Worm (Caenorhabditis elegans): ENCODE measurements around the gene nex-2.

The nex-2 gene

DNA sequence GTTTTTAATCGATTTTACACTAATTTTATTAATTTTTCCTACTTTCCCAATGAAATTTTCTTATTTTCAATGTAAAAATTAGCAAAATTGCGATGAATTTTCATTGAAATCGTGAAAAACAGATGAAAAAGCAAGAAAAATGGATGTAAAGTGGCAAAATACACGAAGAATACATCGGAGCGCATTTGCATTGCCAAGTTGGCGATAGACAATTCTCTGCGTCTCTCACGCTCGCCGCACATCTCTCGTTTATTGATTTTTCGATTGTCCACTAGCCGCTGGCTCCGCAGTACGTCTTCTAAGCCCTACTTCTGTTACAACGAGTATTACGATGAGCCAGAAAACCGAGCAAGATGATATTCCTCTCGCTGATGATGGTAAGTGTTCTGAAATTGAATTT is 11.5 kb downstream of the nex-2 start, which contains the start of gene unc-69 (continued):
- TF ChIP-seq hlh-26 (GFP tag; conservative IDR thresholded peaks at IDR 0.05) (no peak), hmg-20 (GFP tag; IDR thresholded peaks at IDR 0.05) (no peak), T07F8.4 (tag; optimal IDR thresholded peaks at IDR 0.05) (no peak), nhr-179 (tag; optimal IDR thresholded peaks at IDR 0.05) (no peak), unc-130 (GFP tag; optimal IDR thresholded peaks at IDR 0.05) (no peak), ztf-6 (GFP tag; IDR thresholded peaks at IDR 0.05) (no peak), tbx-9 (tag; optimal IDR thresholded peaks at IDR 0.05; ENCODE audit: borderline replicate concordance) (no peak), let-607 (tag; optimal IDR thresholded peaks at IDR 0.05) (peak; percentile 12 to 48), ceh-58 (GFP tag; IDR thresholded peaks at IDR 0.05) (no peak), F55B11.4 (tag; optimal IDR thresholded peaks at IDR 0.05; ENCODE audit: borderline replicate concordance, insufficient read depth) (no peak), hrde-1 (tag; optimal IDR thresholded peaks at IDR 0.05; ENCODE audit: borderline replicate concordance) (no peak), tlf-1 (GFP tag; optimal IDR thresholded peaks at IDR 0.05) (no peak), sdz-38 (tag; optimal IDR thresholded peaks at IDR 0.05) (no peak), madf-3 (GFP tag; IDR thresholded peaks at IDR 0.05) (no peak), sea-2 (GFP tag; IDR thresholded peaks at IDR 0.05) (no peak), snpc-4 (GFP tag; optimal IDR thresholded peaks at IDR 0.05) (no peak), snpc-4 (tag; optimal IDR thresholded peaks at IDR 0.05) (peak in 3 of 4 experiments; percentile 6 to 28 (median 7)), C17E4.6 (GFP tag; IDR thresholded peaks at IDR 0.05) (no peak), lin-54 (GFP tag; optimal IDR thresholded peaks at IDR 0.05) (peak; percentile 28), xnd-1 (tag; optimal IDR thresholded peaks at IDR 0.05) (no peak), nhr-80 (tag; optimal IDR thresholded peaks at IDR 0.05) (no peak), F57C9.4 (tag; optimal IDR thresholded peaks at IDR 0.05) (no peak), nfyb-1 (GFP tag; IDR thresholded peaks at IDR 0.05) (no peak), ztf-22 (GFP tag; optimal IDR thresholded peaks at IDR 0.05) (no peak), madf-10 (tag; optimal IDR thresholded peaks at IDR 0.05) (no peak)

DNA sequence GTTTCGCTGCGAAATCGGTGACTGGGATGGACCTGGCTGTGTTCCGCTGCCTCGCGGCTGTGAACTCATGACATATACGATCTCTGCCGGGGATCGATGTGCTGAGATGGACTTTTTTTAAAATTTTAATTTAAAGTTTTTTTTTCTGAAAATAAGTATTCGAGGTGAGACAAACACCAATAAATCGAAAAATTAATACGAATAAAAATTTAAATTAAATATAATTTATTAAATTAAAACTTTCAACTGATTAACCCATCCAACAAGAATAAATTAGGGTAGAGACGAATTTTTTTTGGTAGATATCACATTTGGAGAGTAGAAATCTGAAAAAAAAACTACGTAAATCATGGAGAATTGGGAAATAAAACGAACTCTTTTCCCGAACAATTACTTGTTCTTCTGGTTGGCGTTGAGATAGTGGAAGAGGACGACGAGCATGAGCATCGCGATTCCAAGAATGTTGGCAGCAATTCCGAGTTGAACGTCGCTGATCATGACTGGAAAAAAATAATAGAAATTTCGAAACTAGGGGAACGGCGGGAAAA is 12.1 kb downstream of the nex-2 start, which contains the start of the genes unc-50 and ostf-4:
Gene unc-50 (minus strand): TSS at position 101 of the 548 bp plus-strand sequence.
Gene ostf-4 (minus strand): TSS at position 498 of the 548 bp plus-strand sequence.
- TF ChIP-seq tbx-9 (tag; optimal IDR thresholded peaks at IDR 0.05; ENCODE audit: borderline replicate concordance) = no peak
- no peak for TF ChIP-seq C06A6.2 (GFP tag; conservative IDR thresholded peaks at IDR 0.05)
- no peak for TF ChIP-seq dpl-1 (GFP tag; optimal IDR thresholded peaks at IDR 0.05)

DNA sequence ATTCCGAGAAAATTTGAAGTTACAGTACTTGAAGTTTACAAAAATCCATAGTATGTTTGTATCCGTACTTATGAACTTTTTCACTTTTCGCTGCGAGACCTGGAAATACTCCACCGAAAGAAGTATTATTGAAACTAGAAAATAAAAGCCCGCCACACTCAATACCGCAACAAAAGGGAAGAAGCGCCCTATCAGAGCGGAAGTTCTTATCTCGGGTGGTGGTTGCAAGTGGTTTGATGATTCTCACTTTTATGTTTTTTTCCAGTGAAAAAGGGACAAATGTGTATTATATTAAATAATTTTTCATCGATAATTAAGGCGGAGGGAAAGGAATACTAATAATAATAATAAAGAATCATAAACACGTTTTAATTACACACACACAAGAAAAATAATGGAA is 16.0 kb downstream of the nex-2 start:
- no peak for TF ChIP-seq tbp1 (GFP tag; optimal IDR thresholded peaks at IDR 0.05)
- no peak for TF ChIP-seq unc-62 (GFP tag; optimal IDR thresholded peaks at IDR 0.05)
- no peak for TF ChIP-seq aptf-3 (GFP tag; IDR thresholded peaks at IDR 0.05)
- TF ChIP-seq nhr-80 (tag; optimal IDR thresholded peaks at IDR 0.05) = peak; percentile 24
- peak; percentile 0 for TF ChIP-seq ztf-18 (tag; optimal IDR thresholded peaks at IDR 0.05)
- TF ChIP-seq dox-1 (GFP tag; IDR thresholded peaks at IDR 0.05) = no peak

DNA sequence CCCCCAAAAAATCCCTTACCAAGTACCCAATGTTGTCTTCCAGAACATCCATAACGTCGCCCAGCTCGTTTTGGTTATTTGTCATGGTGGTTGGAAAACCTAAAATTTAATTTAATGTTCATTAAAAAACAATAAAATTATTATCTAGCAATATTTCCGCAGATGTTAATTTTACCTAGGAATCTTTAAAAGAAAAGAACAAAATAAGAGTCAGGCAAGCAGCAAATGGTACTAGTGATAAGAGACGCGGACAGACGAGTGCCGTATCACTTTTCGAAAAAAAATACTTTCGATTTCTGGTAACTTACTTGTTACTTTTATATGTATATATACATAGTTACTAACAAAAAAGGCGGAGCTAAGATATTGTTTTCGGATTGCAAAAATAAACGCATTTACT is 19.2 kb downstream of the nex-2 start, which contains the start of gene T07A5.7:
Gene T07A5.7 (minus strand): TSS at position 101 of the 400 bp plus-strand sequence.
- TF ChIP-seq C06A6.2 (GFP tag; conservative IDR thresholded peaks at IDR 0.05) = no peak
- TF ChIP-seq sdz-38 (tag; optimal IDR thresholded peaks at IDR 0.05) = no peak
- TF ChIP-seq tbp1 (GFP tag; optimal IDR thresholded peaks at IDR 0.05) = no peak
- TF ChIP-seq repo-1 (tag; optimal IDR thresholded peaks at IDR 0.05) = no peak
- TF ChIP-seq hlh-12 (tag; optimal IDR thresholded peaks at IDR 0.05) = no peak
- TF ChIP-seq pha-4 (tag; optimal IDR thresholded peaks at IDR 0.05) = no peak
- no peak for TF ChIP-seq attf-5 (GFP tag; optimal IDR thresholded peaks at IDR 0.05)
- no peak for TF ChIP-seq lag-1 (GFP tag; IDR thresholded peaks at IDR 0.05)
- TF ChIP-seq ztf-3 (GFP tag; optimal IDR thresholded peaks at IDR 0.05) = no peak
- no peak for TF ChIP-seq egrh-3 (GFP tag; IDR thresholded peaks at IDR 0.05)
- TF ChIP-seq ets-4 (GFP tag; optimal IDR thresholded peaks at IDR 0.05) = no peak
- TF ChIP-seq madf-6 (GFP tag; IDR thresholded peaks at IDR 0.05) = no peak

Data from whole organism, young adult.